Worm (Caenorhabditis elegans) whole organism, L1 larva: ENCODE measurements around the gene C28C12.12.

Experiments
- blmp-1 ChIP-seq: fragments of 150-350 bp; optimal IDR thresholded peaks from 2 replicates; lab custom pipeline; 2014; ENCODE audit warnings: missing biosample characterization, missing genetic modification characterization
- ceh-82 ChIP-seq, 3 experiments: fragments of 150-350 bp in 1 of 3; sonication (generic microtip) in 2 of 3; optimal IDR thresholded peaks; 2 replicates each; lab custom pipeline; 2014 to 2017; ENCODE audit warnings: missing biosample characterization in 3 of 3, missing genetic modification characterization in 3 of 3
- ceh-88 ChIP-seq: fragments of 200-800 bp; sonication (Bioruptor generic); IDR thresholded peaks from 2 replicates; pipeline ENCODE4 v1.3.6; 2022; ENCODE audit warnings: missing genetic modification characterization, missing compliant biosample characterization
- ceh-90 ChIP-seq: sonication (generic microtip); optimal IDR thresholded peaks from 2 replicates; lab custom pipeline; 2016; ENCODE audit warnings: missing genetic modification characterization, missing compliant biosample characterization
- ces-1 ChIP-seq: fragments of 150-350 bp; optimal IDR thresholded peaks from 2 replicates; lab custom pipeline; 2014; ENCODE audit warnings: missing biosample characterization, missing genetic modification reagents, missing genetic modification characterization
- dsc-1 ChIP-seq: sonication (generic microtip); optimal IDR thresholded peaks from 2 replicates; lab custom pipeline; 2016; ENCODE audit warnings: mild to moderate bottlenecking, missing genetic modification characterization, missing compliant biosample characterization
- efl-1 ChIP-seq, 4 experiments: fragments of 150-350 bp; optimal IDR thresholded peaks in 3 of 4; peaks in 1 of 4; 1 replicate in 1 of 4; 2 replicates in 3 of 4; lab custom pipeline; 2014; ENCODE audit warnings: missing biosample characterization in 2 of 4, missing genetic modification characterization in 2 of 4, missing genetic modification reagents in 2 of 4
- efl-3 ChIP-seq: fragments of 200-800 bp; sonication (Bioruptor generic); optimal IDR thresholded peaks from 2 replicates; lab custom pipeline; 2018; ENCODE audit warnings: mild to moderate bottlenecking, missing genetic modification characterization, missing compliant biosample characterization
- elt-2 ChIP-seq: sonication (generic microtip); optimal IDR thresholded peaks from 2 replicates; lab custom pipeline; 2016; ENCODE audit warnings: missing genetic modification characterization, mild to moderate bottlenecking, inconsistent platforms, missing compliant biosample characterization, missing genetic modification reagents
- elt-3 ChIP-seq, 6 experiments: fragments of 150-350 bp in 1 of 6; sonication (generic microtip); optimal IDR thresholded peaks; 2 replicates each; lab custom pipeline; 2017 to 2018; ENCODE audit warnings: missing biosample characterization in 6 of 6, missing genetic modification characterization in 6 of 6, inconsistent platforms in 1 of 6
- fkh-10 ChIP-seq: sonication (generic microtip); optimal IDR thresholded peaks from 2 replicates; lab custom pipeline; 2017; ENCODE audit warnings: missing biosample characterization, missing genetic modification reagents, missing genetic modification characterization
- fkh-4 ChIP-seq: sonication (generic microtip); optimal IDR thresholded peaks from 2 replicates; lab custom pipeline; 2016; ENCODE audit warnings: missing compliant biosample characterization, missing genetic modification characterization, borderline replicate concordance
- hlh-17 ChIP-seq: fragments of 200-800 bp; sonication (Bioruptor generic); optimal IDR thresholded peaks from 2 replicates; lab custom pipeline; 2018; ENCODE audit warnings: missing genetic modification characterization, mild to moderate bottlenecking, missing compliant biosample characterization, moderate library complexity, borderline replicate concordance
- hlh-4 ChIP-seq: sonication (generic microtip); optimal IDR thresholded peaks from 2 replicates; lab custom pipeline; 2016; ENCODE audit warnings: mild to moderate bottlenecking, missing genetic modification characterization, missing compliant biosample characterization
- hpl-2 ChIP-seq: fragments of 150-350 bp; optimal IDR thresholded peaks from 2 replicates; lab custom pipeline; 2014; ENCODE audit warnings: missing biosample characterization, missing genetic modification reagents, missing genetic modification characterization
- irx-1 ChIP-seq: sonication (generic microtip); optimal IDR thresholded peaks from 2 replicates; lab custom pipeline; 2016; ENCODE audit warnings: missing genetic modification characterization, missing compliant biosample characterization
- isw-1 ChIP-seq: fragments of 200-800 bp; sonication (Bioruptor generic); IDR thresholded peaks from 2 replicates; pipeline ENCODE4 v1.3.6; 2022; ENCODE audit warnings: missing genetic modification characterization, missing compliant biosample characterization
- jun-1 ChIP-seq: fragments of 150-350 bp; optimal IDR thresholded peaks from 2 replicates; lab custom pipeline; 2014; ENCODE audit warnings: missing biosample characterization, missing genetic modification reagents, missing genetic modification characterization
- lin-13 ChIP-seq: fragments of 150-350 bp; optimal IDR thresholded peaks from 2 replicates; lab custom pipeline; 2014; ENCODE audit warnings: missing biosample characterization, missing genetic modification reagents, missing genetic modification characterization
- lin-14 ChIP-seq: fragments of 200-800 bp; sonication (Bioruptor generic); optimal IDR thresholded peaks from 2 replicates; lab custom pipeline; 2018; ENCODE audit warnings: mild to moderate bottlenecking, missing genetic modification characterization, moderate library complexity, missing compliant biosample characterization
- lin-15B ChIP-seq: fragments of 150-350 bp; sonication (generic microtip); optimal IDR thresholded peaks from 3 replicates; lab custom pipeline; 2014; ENCODE audit warnings: missing biosample characterization, missing genetic modification characterization
- lin-35 ChIP-seq, 2 experiments: fragments of 150-350 bp; optimal IDR thresholded peaks; 2 replicates each; lab custom pipeline; 2014; ENCODE audit warnings: missing biosample characterization in 2 of 2, missing genetic modification characterization in 2 of 2, missing genetic modification reagents in 2 of 2
- lir-3 ChIP-seq: sonication (generic microtip); optimal IDR thresholded peaks from 2 replicates; lab custom pipeline; 2016; ENCODE audit warnings: mild to moderate bottlenecking, missing genetic modification characterization, moderate library complexity, missing compliant biosample characterization; ENCODE audit not compliant: poor library complexity
- lsy-2 ChIP-seq, 2 experiments: fragments of 150-350 bp; optimal IDR thresholded peaks; 2 replicates each; lab custom pipeline; 2014; ENCODE audit warnings: missing biosample characterization in 2 of 2, missing genetic modification characterization in 2 of 2
- mab-9 ChIP-seq: fragments of 200-800 bp; sonication (Bioruptor generic); IDR thresholded peaks from 2 replicates; pipeline ENCODE4 v1.3.6; 2022; ENCODE audit warnings: missing genetic modification reagents, missing genetic modification characterization, missing compliant biosample characterization
- mdl-1 ChIP-seq, 2 experiments: fragments of 150-350 bp; optimal IDR thresholded peaks; 2 replicates each; lab custom pipeline; 2014 to 2017; ENCODE audit warnings: missing biosample characterization in 2 of 2, missing genetic modification characterization in 2 of 2, inconsistent platforms in 1 of 2
- mep-1 ChIP-seq: fragments of 150-350 bp; optimal IDR thresholded peaks from 2 replicates; lab custom pipeline; 2014; ENCODE audit warnings: missing biosample characterization, missing genetic modification characterization
- nhr-11 ChIP-seq: fragments of 150-350 bp; optimal IDR thresholded peaks from 2 replicates; lab custom pipeline; 2014; ENCODE audit warnings: missing biosample characterization, missing genetic modification characterization
- nhr-12 ChIP-seq: sonication (generic microtip); optimal IDR thresholded peaks from 2 replicates; lab custom pipeline; 2017; ENCODE audit warnings: missing biosample characterization, missing genetic modification characterization
- nhr-19 ChIP-seq: fragments of 200-800 bp; sonication (Bioruptor generic); conservative IDR thresholded peaks from 2 replicates; pipeline ENCODE4 v1.3.6; 2022; ENCODE audit warnings: missing genetic modification characterization, missing compliant biosample characterization
- nhr-237 ChIP-seq: fragments of 150-350 bp; optimal IDR thresholded peaks from 2 replicates; lab custom pipeline; 2014; ENCODE audit warnings: missing biosample characterization, missing genetic modification characterization
- nhr-76 ChIP-seq: sonication (generic microtip); optimal IDR thresholded peaks from 2 replicates; lab custom pipeline; 2017; ENCODE audit warnings: missing biosample characterization, missing genetic modification characterization
- nhr-77 ChIP-seq: fragments of 150-350 bp; optimal IDR thresholded peaks from 2 replicates; lab custom pipeline; 2014; ENCODE audit warnings: missing biosample characterization, missing genetic modification characterization
- nhr-90 ChIP-seq: sonication (generic microtip); optimal IDR thresholded peaks from 2 replicates; lab custom pipeline; 2016; ENCODE audit warnings: mild to moderate bottlenecking, missing genetic modification characterization, missing compliant biosample characterization; ENCODE audit not compliant: poor library complexity
- pax-3 ChIP-seq: fragments of 200-800 bp; sonication (Bioruptor generic); optimal IDR thresholded peaks from 2 replicates; lab custom pipeline; 2018; ENCODE audit warnings: mild to moderate bottlenecking, missing genetic modification characterization, moderate library complexity, missing compliant biosample characterization
- rnt-1 ChIP-seq: sonication (generic microtip); optimal IDR thresholded peaks from 2 replicates; lab custom pipeline; 2016; ENCODE audit warnings: mild to moderate bottlenecking, missing genetic modification characterization, moderate library complexity, missing compliant biosample characterization
- skn-1 ChIP-seq: fragments of 150-350 bp; optimal IDR thresholded peaks from 2 replicates; lab custom pipeline; 2014; ENCODE audit warnings: missing biosample characterization, missing genetic modification characterization
- sptf-1 ChIP-seq: fragments of 150-350 bp; optimal IDR thresholded peaks from 2 replicates; lab custom pipeline; 2014; ENCODE audit warnings: missing biosample characterization, missing genetic modification characterization
- sup-37 ChIP-seq: fragments of 200-800 bp; sonication (Bioruptor generic); optimal IDR thresholded peaks from 2 replicates; lab custom pipeline; 2018; ENCODE audit warnings: mild to moderate bottlenecking, missing genetic modification characterization, missing compliant biosample characterization
- swsn-7 ChIP-seq: sonication (generic microtip); optimal IDR thresholded peaks from 2 replicates; lab custom pipeline; 2016; ENCODE audit warnings: missing genetic modification characterization, missing compliant biosample characterization
- tlp-1 ChIP-seq: fragments of 150-350 bp; optimal IDR thresholded peaks from 2 replicates; lab custom pipeline; 2014; ENCODE audit warnings: missing biosample characterization, missing genetic modification characterization
- unc-130 ChIP-seq: fragments of 150-350 bp; optimal IDR thresholded peaks from 2 replicates; lab custom pipeline; 2017; ENCODE audit warnings: missing biosample characterization, missing genetic modification characterization, inconsistent platforms
- unc-62 ChIP-seq: fragments of 150-350 bp; optimal IDR thresholded peaks from 2 replicates; lab custom pipeline; 2014; ENCODE audit warnings: missing biosample characterization, missing genetic modification reagents, missing genetic modification characterization
- unc-86 ChIP-seq: sonication (generic microtip); optimal IDR thresholded peaks from 2 replicates; lab custom pipeline; 2016; ENCODE audit warnings: missing genetic modification characterization, missing compliant biosample characterization
- unc-98 ChIP-seq: fragments of 200-800 bp; sonication (Bioruptor generic); IDR thresholded peaks from 2 replicates; pipeline ENCODE4 v1.3.6; 2022; ENCODE audit warnings: missing genetic modification characterization, missing compliant biosample characterization
- zag-1 ChIP-seq: fragments of 150-350 bp; optimal IDR thresholded peaks from 2 replicates; lab custom pipeline; 2014; ENCODE audit warnings: missing biosample characterization, missing genetic modification characterization
- ztf-11 ChIP-seq, 2 experiments: sonication (generic microtip); optimal IDR thresholded peaks; 2 replicates each; lab custom pipeline; 2016 to 2017; ENCODE audit warnings: missing genetic modification characterization in 2 of 2, missing biosample characterization in 1 of 2, missing compliant biosample characterization in 1 of 2
- ztf-4 ChIP-seq: fragments of 150-350 bp; optimal IDR thresholded peaks from 2 replicates; lab custom pipeline; 2014; ENCODE audit warnings: missing biosample characterization, missing genetic modification characterization

Gene C28C12.12

DNA sequence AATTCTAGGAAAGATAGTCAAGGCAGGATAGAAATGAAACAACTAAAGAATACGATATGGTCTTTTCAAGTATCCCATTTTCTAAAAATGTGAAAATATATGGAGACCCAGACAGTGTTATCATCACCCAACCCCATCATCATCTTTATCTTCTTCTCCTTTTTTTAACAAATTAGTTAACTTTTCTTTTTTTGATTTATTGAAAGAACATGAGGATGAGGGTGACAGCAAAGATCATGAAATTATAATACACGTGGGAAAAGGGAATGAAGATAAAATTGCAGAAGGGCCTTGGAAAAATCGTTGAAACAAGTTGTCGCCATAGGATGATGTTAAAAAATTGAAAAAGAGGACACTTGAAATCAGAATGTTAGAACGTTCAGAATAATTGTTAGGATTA lies 32.0 kb downstream of the C28C12.12 start (continued):
- TF ChIP-seq hlh-4 (tag; lab: Kevin White, UChicago) (no peak), sptf-1 (tag; lab: Kevin White, UChicago) (no peak), unc-130 (tag; lab: Kevin White, UChicago) (no peak), lin-13 (GFP tag; lab: Kevin White, UChicago) (no peak), tlp-1 (tag; lab: Kevin White, UChicago) (no peak), rnt-1 (tag; lab: Kevin White, UChicago) (no peak), skn-1 (no peak), nhr-77 (tag; lab: Kevin White, UChicago) (no peak), hlh-17 (GFP tag; lab: Kevin White, UChicago) (no peak), lin-14 (GFP tag; lab: Kevin White, UChicago) (peak; percentile 55), irx-1 (tag; lab: Kevin White, UChicago) (no peak), jun-1 (no peak), mep-1 (no peak), fkh-4 (tag; lab: Kevin White, UChicago) (no peak)

DNA sequence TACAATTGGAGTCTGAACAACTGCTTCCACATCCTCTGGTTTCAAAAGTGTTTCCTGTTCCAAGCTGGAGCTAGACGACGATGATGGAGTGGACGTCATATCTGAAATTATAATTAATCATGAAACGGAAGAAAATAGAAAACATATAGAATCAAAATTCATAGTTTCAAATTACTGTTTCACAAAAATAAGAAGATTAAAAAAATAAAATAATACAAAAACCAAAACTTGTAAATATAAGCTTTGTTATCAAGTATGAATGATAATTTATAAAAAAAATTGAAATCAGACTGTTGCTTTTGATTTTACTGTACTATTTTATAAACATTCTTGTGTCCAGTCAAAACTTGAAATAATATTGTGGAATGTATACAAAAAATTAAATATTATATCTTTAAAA lies 32.4 kb downstream of the C28C12.12 start, which contains the start of gene str-176:
str-176 (minus strand) TSS at position 101 of the 400 bp plus-strand sequence.
- TF ChIP-seq elt-2, result no peak
- TF ChIP-seq blmp-1 (tag; lab: Kevin White, UChicago), result no peak
- no peak for TF ChIP-seq efl-3 (GFP tag; lab: Kevin White, UChicago)
- no peak for TF ChIP-seq ces-1
- TF ChIP-seq nhr-76, result no peak
- TF ChIP-seq ceh-82 (tag; optimal IDR thresholded peaks at IDR 0.05; lab: Kevin White, UChicago), result no peak
- TF ChIP-seq fkh-4 (tag; lab: Kevin White, UChicago), result no peak
- no peak for TF ChIP-seq nhr-11 (tag; lab: Kevin White, UChicago)
- no peak for TF ChIP-seq nhr-237 (tag; lab: Kevin White, UChicago)
- no peak for TF ChIP-seq nhr-12

DNA sequence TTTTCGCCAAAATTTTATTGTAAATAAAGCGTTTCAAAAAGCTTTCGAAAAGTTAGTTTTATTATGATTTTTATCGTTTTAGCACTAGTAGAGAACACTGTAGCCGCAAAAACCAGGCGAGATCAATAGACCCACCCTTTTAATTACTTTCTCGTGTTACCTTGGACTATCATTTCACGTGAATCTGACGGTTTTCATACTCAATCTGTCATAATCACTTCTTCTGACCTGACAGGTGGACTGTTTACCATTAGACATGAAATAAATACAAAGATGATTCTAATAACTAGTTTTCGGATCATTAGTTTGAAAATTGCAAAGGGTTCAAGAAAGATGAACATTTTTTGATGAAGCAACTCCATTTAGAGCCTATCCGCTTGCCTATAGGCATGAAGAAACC lies 33.1 kb downstream of the C28C12.12 start:
- TF ChIP-seq fkh-10 (GFP tag; lab: Kevin White, UChicago) (no peak), unc-86 (tag; lab: Kevin White, UChicago) (no peak), pax-3 (no peak), mab-9 (GFP tag; lab: Robert Waterston, UW) (no peak), nhr-11 (tag; lab: Kevin White, UChicago) (no peak), hpl-2 (GFP tag; lab: Kevin White, UChicago) (no peak), nhr-237 (tag; lab: Kevin White, UChicago) (no peak), lsy-2 (tag; optimal IDR thresholded peaks at IDR 0.05; lab: Kevin White, UChicago) (peak in 1 of 2 experiments; percentile 2), unc-62 (no peak), fkh-4 (tag; lab: Kevin White, UChicago) (no peak), sup-37 (GFP tag; lab: Kevin White, UChicago) (no peak), efl-1 (optimal IDR thresholded peaks at IDR 0.05; lab: Kevin White, UChicago) (no peak), efl-1 (GFP tag; optimal IDR thresholded peaks at IDR 0.05 in 1 of 2; lab: Kevin White, UChicago) (no peak), isw-1 (GFP tag; lab: Robert Waterston, UW) (no peak), unc-98 (no peak), nhr-76 (no peak), lin-13 (GFP tag; lab: Kevin White, UChicago) (no peak), elt-2 (no peak), ztf-4 (no peak), ceh-90 (no peak), mdl-1 (tag; optimal IDR thresholded peaks at IDR 0.05; lab: Kevin White, UChicago) (peak in 1 of 2 experiments; percentile 57), elt-3 (tag; optimal IDR thresholded peaks at IDR 0.05; lab: Kevin White, UChicago) (peak in 5 of 6 experiments; percentile 44 to 85 (median 69)), ztf-11 (tag; optimal IDR thresholded peaks at IDR 0.05; lab: Kevin White, UChicago) (no peak), lin-15B (tag; lab: Kevin White, UChicago) (no peak), lir-3 (no peak), lin-35 (GFP tag; optimal IDR thresholded peaks at IDR 0.05; lab: Kevin White, UChicago) (peak in 1 of 2 experiments; percentile 56), nhr-77 (tag; lab: Kevin White, UChicago) (no peak), mep-1 (no peak), nhr-90 (no peak), swsn-7 (tag; lab: Kevin White, UChicago) (no peak), zag-1 (no peak), ceh-88 (no peak), nhr-19 (GFP tag; lab: Robert Waterston, UW) (peak; percentile 40), dsc-1 (tag; lab: Kevin White, UChicago) (no peak)
